Worm (Caenorhabditis elegans): Measurements from ENCODE around the gene gln-1.
A peak's percentile ranks its signal among the peaks of the same experiment; 100 is the strongest.

gln-1 gene

ce11 chrX:6081793-6082192 lies 23.7 kb downstream of the gln-1 start:
- TF ChIP-seq mep-1 (tag; optimal IDR thresholded peaks at IDR 0.05) (no peak), duxl-1 (tag; optimal IDR thresholded peaks at IDR 0.05; ENCODE audit: poor library complexity) (no peak), ceh-62 (tag; optimal IDR thresholded peaks at IDR 0.05) (no peak), nhr-28 (tag; optimal IDR thresholded peaks at IDR 0.05) (peak; percentile 81), ceh-82 (tag; optimal IDR thresholded peaks at IDR 0.05) (no peak), dmd-9 (GFP tag; IDR thresholded peaks at IDR 0.05) (no peak), F10B5.3 (tag; optimal IDR thresholded peaks at IDR 0.05) (no peak), nhr-11 (tag; optimal IDR thresholded peaks at IDR 0.05) (no peak), lir-3 (tag; optimal IDR thresholded peaks at IDR 0.05) (no peak), lsy-2 (tag; optimal IDR thresholded peaks at IDR 0.05) (no peak), hlh-11 (tag; optimal IDR thresholded peaks at IDR 0.05) (peak; percentile 3), php-3 (GFP tag; IDR thresholded peaks at IDR 0.05) (no peak), egl-27 (tag; optimal IDR thresholded peaks at IDR 0.05) (no peak), ama-1 (optimal IDR thresholded peaks at IDR 0.05) (no peak), nhr-77 (tag; optimal IDR thresholded peaks at IDR 0.05) (peak; percentile 7), dmd-6 (GFP tag; IDR thresholded peaks at IDR 0.05) (peak; percentile 48; the same call in 1 of the 2 replicates), hif-1 (tag; optimal IDR thresholded peaks at IDR 0.05) (no peak), daf-19 (GFP tag; conservative IDR thresholded peaks at IDR 0.05) (no peak), tra-1 (GFP tag; IDR thresholded peaks at IDR 0.05) (0 out of 2 replicates have a peak, but pooled peaks have one; percentile 30), nhr-41 (GFP tag; IDR thresholded peaks at IDR 0.05) (no peak), snpc-1.2 (GFP tag; IDR thresholded peaks at IDR 0.05) (no peak), pqm-1 (tag; optimal IDR thresholded peaks at IDR 0.05) (peak; percentile 40)

- TF ChIP-seq lir-3 (tag; optimal IDR thresholded peaks at IDR 0.05) (no peak), D1046.2 (GFP tag; IDR thresholded peaks at IDR 0.05) (no peak), lin-15B (tag; optimal IDR thresholded peaks at IDR 0.05) (no peak), dve-1 (tag; optimal IDR thresholded peaks at IDR 0.05; ENCODE audit: insufficient read depth) (no peak)
Observed at ce11 chrX:6082660-6083059, 24.6 kb downstream of the gln-1 start, which contains the start of gene C45B2.3. Gene C45B2.3, plus strand, starts transcription at chrX:6082960.

ce11 chrX:6084439-6084838 lies 26.4 kb downstream of the gln-1 start, which contains the start of gene C45B2.2:
Gene C45B2.2, plus strand, starts transcription at chrX:6084739.
- no peak for TF ChIP-seq attf-4 (tag; optimal IDR thresholded peaks at IDR 0.05)
- no peak for TF ChIP-seq tra-1 (GFP tag; IDR thresholded peaks at IDR 0.05)
- no peak for TF ChIP-seq nhr-48 (tag; optimal IDR thresholded peaks at IDR 0.05)
- TF ChIP-seq nhr-77 (tag; optimal IDR thresholded peaks at IDR 0.05) = no peak
- TF ChIP-seq egl-27 (tag; optimal IDR thresholded peaks at IDR 0.05) = no peak
- TF ChIP-seq lsy-2 (tag; optimal IDR thresholded peaks at IDR 0.05) = no peak
- TF ChIP-seq F10B5.3 (tag; optimal IDR thresholded peaks at IDR 0.05) = no peak

ce11 chrX:6085824-6086223 lies 27.8 kb downstream of the gln-1 start, which contains the start of gene C45B2.1:
Gene C45B2.1, plus strand, starts transcription at chrX:6086124.
- TF ChIP-seq ZK546.5 (tag; optimal IDR thresholded peaks at IDR 0.05) = no peak
- no peak for TF ChIP-seq R02D3.7 (tag; optimal IDR thresholded peaks at IDR 0.05)
- TF ChIP-seq set-16 (GFP tag; IDR thresholded peaks at IDR 0.05) = no peak

- no peak for TF ChIP-seq nhr-77 (tag; optimal IDR thresholded peaks at IDR 0.05)
- TF ChIP-seq Y5F2A.4 (GFP tag; optimal IDR thresholded peaks at IDR 0.05) = no peak
- TF ChIP-seq ceh-20 (GFP tag; IDR thresholded peaks at IDR 0.05) = no peak
- no peak for TF ChIP-seq nhr-111 (GFP tag; optimal IDR thresholded peaks at IDR 0.05)
- TF ChIP-seq T26A8.4 (GFP tag; IDR thresholded peaks at IDR 0.05) = no peak
- TF ChIP-seq dve-1 (tag; optimal IDR thresholded peaks at IDR 0.05; ENCODE audit: insufficient read depth) = no peak
- no peak for TF ChIP-seq fkh-10 (GFP tag; optimal IDR thresholded peaks at IDR 0.05)
- no peak for TF ChIP-seq php-3 (GFP tag; IDR thresholded peaks at IDR 0.05)
- TF ChIP-seq daf-19 (GFP tag; conservative IDR thresholded peaks at IDR 0.05) = no peak
- no peak for TF ChIP-seq spr-1 (tag; optimal IDR thresholded peaks at IDR 0.05)
- no peak for TF ChIP-seq unc-130 (GFP tag; optimal IDR thresholded peaks at IDR 0.05)
- TF ChIP-seq T20F7.1 (GFP tag; optimal IDR thresholded peaks at IDR 0.05) = no peak
- TF ChIP-seq nhr-41 (GFP tag; IDR thresholded peaks at IDR 0.05) = no peak
- no peak for TF ChIP-seq Y48G9A.11 (GFP tag; IDR thresholded peaks at IDR 0.05)
- TF ChIP-seq mxl-2 (GFP tag; conservative IDR thresholded peaks at IDR 0.05) = no peak
- TF ChIP-seq daf-12 (tag; optimal IDR thresholded peaks at IDR 0.05) = no peak
- TF ChIP-seq lin-38 (GFP tag; IDR thresholded peaks at IDR 0.05) = no peak
- TF ChIP-seq dmd-6 (GFP tag; IDR thresholded peaks at IDR 0.05) = no peak
- no peak for TF ChIP-seq Y105C5A.15 (GFP tag; IDR thresholded peaks at IDR 0.05)
Observed at ce11 chrX:6087676-6088075, 29.6 kb downstream of the gln-1 start, which contains the start of gene C45B2.8. Gene C45B2.8, plus strand, starts transcription at chrX:6087976.
